Worm (Caenorhabditis elegans) whole organism, late embryonic: ENCODE results near the gene srh-215.

Experiments
- C38D4.7 ChIP-seq: fragments of 200-800 bp; sonication (Bioruptor generic); optimal IDR thresholded peaks from 2 replicates; lab custom pipeline; 2018; ENCODE audit warnings: mild to moderate bottlenecking, missing genetic modification characterization, moderate library complexity, missing compliant biosample characterization
- ahr-1 ChIP-seq: sonication (generic microtip); optimal IDR thresholded peaks from 2 replicates; lab custom pipeline; 2016; ENCODE audit warnings: missing genetic modification characterization, missing compliant biosample characterization
- ama-1 ChIP-seq: fragments of 150-350 bp; optimal IDR thresholded peaks from 2 replicates; lab custom pipeline; 2014
- ceh-22 ChIP-seq: sonication (generic microtip); optimal IDR thresholded peaks from 2 replicates; lab custom pipeline; 2017; ENCODE audit warnings: missing biosample characterization, missing genetic modification characterization
- fkh-10 ChIP-seq: fragments of 150-350 bp; optimal IDR thresholded peaks from 2 replicates; lab custom pipeline; 2014; ENCODE audit warnings: missing biosample characterization, missing genetic modification reagents, missing genetic modification characterization
- hlh-13 ChIP-seq: fragments of 200-800 bp; sonication (Bioruptor generic); optimal IDR thresholded peaks from 2 replicates; lab custom pipeline; 2018; ENCODE audit warnings: mild to moderate bottlenecking, missing genetic modification characterization, missing compliant biosample characterization
- tbx-2 ChIP-seq: sonication (generic microtip); optimal IDR thresholded peaks from 2 replicates; lab custom pipeline; 2016; ENCODE audit warnings: missing genetic modification characterization, missing compliant biosample characterization

DNA sequence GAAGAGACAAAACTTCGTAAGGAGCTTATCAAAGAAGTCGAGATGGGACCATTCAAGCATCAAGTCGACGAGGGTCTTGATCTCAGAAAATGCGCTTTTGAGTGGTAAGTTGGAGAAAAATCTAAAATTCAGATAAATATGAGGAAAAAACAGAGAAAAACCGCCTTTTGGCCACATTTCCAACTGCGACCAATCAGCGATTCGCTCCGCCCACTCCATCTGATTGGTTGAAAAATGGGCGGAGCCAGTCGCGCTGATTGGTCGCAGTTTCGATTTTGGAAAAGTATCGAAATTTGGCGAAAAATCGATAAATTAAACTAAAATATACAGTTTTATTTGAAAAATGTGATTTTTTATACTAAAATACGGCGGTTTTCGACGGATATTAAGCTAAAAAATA lies 20.0 kb downstream of the srh-215 start:
- TF ChIP-seq tbx-2 (tag; lab: Kevin White, UChicago) (no peak), ahr-1 (tag; lab: Kevin White, UChicago) (no peak), hlh-13 (no peak), fkh-10 (GFP tag; lab: Kevin White, UChicago) (no peak), C38D4.7 (GFP tag; lab: Kevin White, UChicago) (no peak), ama-1 (lab: Kevin White, UChicago) (no peak), ceh-22 (tag; lab: Kevin White, UChicago) (no peak)
